Worm (Caenorhabditis elegans): ENCODE data around the gene tbc-2.

tbc-2 gene

ce11 chrII:5804288-5804687, 23.0 kb downstream of the tbc-2 start:
- TF ChIP-seq tbx-11 (GFP tag; IDR thresholded peaks at IDR 0.05) (no peak), hmbx-1 (tag; optimal IDR thresholded peaks at IDR 0.05) (no peak), sea-1 (GFP tag; conservative IDR thresholded peaks at IDR 0.05) (no peak), ama-1 (optimal IDR thresholded peaks at IDR 0.05) (no peak), pes-1 (GFP tag; IDR thresholded peaks at IDR 0.05) (no peak)

- TF ChIP-seq aly-1 (tag; optimal IDR thresholded peaks at IDR 0.05), result no peak
- no peak for TF ChIP-seq F13C5.2 (tag; optimal IDR thresholded peaks at IDR 0.05)
- TF ChIP-seq ama-1 (optimal IDR thresholded peaks at IDR 0.05), result no peak
- TF ChIP-seq tbx-37 (GFP tag; conservative IDR thresholded peaks at IDR 0.05), result no peak
- no peak for TF ChIP-seq flt-1 (GFP tag; IDR thresholded peaks at IDR 0.05)
- no peak for TF ChIP-seq ets-7 (tag; optimal IDR thresholded peaks at IDR 0.05)
- TF ChIP-seq hnd-1 (tag; optimal IDR thresholded peaks at IDR 0.05), result no peak
- TF ChIP-seq tra-4 (tag; optimal IDR thresholded peaks at IDR 0.05), result no peak
- TF ChIP-seq B0310.2 (tag; optimal IDR thresholded peaks at IDR 0.05), result no peak
- TF ChIP-seq pes-1 (GFP tag; IDR thresholded peaks at IDR 0.05), result no peak
- TF ChIP-seq ceh-13 (GFP tag; optimal IDR thresholded peaks at IDR 0.05), result no peak
- no peak for TF ChIP-seq sea-1 (GFP tag; conservative IDR thresholded peaks at IDR 0.05)
- no peak for TF ChIP-seq hmbx-1 (tag; optimal IDR thresholded peaks at IDR 0.05)
- TF ChIP-seq ceh-36 (tag; optimal IDR thresholded peaks at IDR 0.05), result no peak
- TF ChIP-seq hmg-4 (GFP tag; optimal IDR thresholded peaks at IDR 0.05), result no peak
- TF ChIP-seq scrt-1 (GFP tag; IDR thresholded peaks at IDR 0.05), result no peak
- no peak for TF ChIP-seq tbx-11 (GFP tag; IDR thresholded peaks at IDR 0.05)
These were observed 26.2 kb downstream of the tbc-2 start, which contains the start of the genes K05F1.9 and K05F1.1 for ce11 chrII:5801075-5801474. Gene K05F1.9 (minus strand): TSS chrII:5801175. Gene K05F1.1 (plus strand): TSS chrII:5801382.

- TF ChIP-seq tbx-11 (GFP tag; IDR thresholded peaks at IDR 0.05) (no peak), ceh-36 (tag; optimal IDR thresholded peaks at IDR 0.05) (no peak), F13C5.2 (tag; optimal IDR thresholded peaks at IDR 0.05) (no peak), sea-1 (GFP tag; conservative IDR thresholded peaks at IDR 0.05) (no peak), B0310.2 (tag; optimal IDR thresholded peaks at IDR 0.05) (no peak), pes-1 (GFP tag; IDR thresholded peaks at IDR 0.05) (no peak), flt-1 (GFP tag; IDR thresholded peaks at IDR 0.05) (no peak), hnd-1 (tag; optimal IDR thresholded peaks at IDR 0.05) (no peak), tbx-37 (GFP tag; conservative IDR thresholded peaks at IDR 0.05) (no peak), aly-1 (tag; optimal IDR thresholded peaks at IDR 0.05) (no peak), ets-7 (tag; optimal IDR thresholded peaks at IDR 0.05) (no peak), ceh-13 (GFP tag; optimal IDR thresholded peaks at IDR 0.05) (no peak), scrt-1 (GFP tag; IDR thresholded peaks at IDR 0.05) (no peak), tra-4 (tag; optimal IDR thresholded peaks at IDR 0.05) (no peak), hmg-4 (GFP tag; optimal IDR thresholded peaks at IDR 0.05) (no peak), hmbx-1 (tag; optimal IDR thresholded peaks at IDR 0.05) (no peak)
These were observed 27.7 kb downstream of the tbc-2 start, which contains the start of gene K05F1.8 for ce11 chrII:5799553-5799952. Gene K05F1.8 (minus strand): TSS chrII:5799653.

ce11 chrII:5797348-5797977, 29.8 kb downstream of the tbc-2 start, which contains the start of the genes msp-63 and msp-142:
Gene msp-63 (minus strand): TSS chrII:5797448.
Gene msp-142 (plus strand): TSS chrII:5797927.
- no peak for TF ChIP-seq tra-4 (tag; optimal IDR thresholded peaks at IDR 0.05)
- no peak for TF ChIP-seq hmg-4 (GFP tag; optimal IDR thresholded peaks at IDR 0.05)
- no peak for TF ChIP-seq hmbx-1 (tag; optimal IDR thresholded peaks at IDR 0.05)
- TF ChIP-seq ceh-36 (tag; optimal IDR thresholded peaks at IDR 0.05), result no peak
- TF ChIP-seq F13C5.2 (tag; optimal IDR thresholded peaks at IDR 0.05), result no peak
- no peak for TF ChIP-seq scrt-1 (GFP tag; IDR thresholded peaks at IDR 0.05)
- no peak for TF ChIP-seq aly-1 (tag; optimal IDR thresholded peaks at IDR 0.05)
- no peak for TF ChIP-seq tbx-11 (GFP tag; IDR thresholded peaks at IDR 0.05)
- TF ChIP-seq hnd-1 (tag; optimal IDR thresholded peaks at IDR 0.05), result no peak
- no peak for TF ChIP-seq sea-1 (GFP tag; conservative IDR thresholded peaks at IDR 0.05)
- no peak for TF ChIP-seq ceh-13 (GFP tag; optimal IDR thresholded peaks at IDR 0.05)
- no peak for TF ChIP-seq pes-1 (GFP tag; IDR thresholded peaks at IDR 0.05)
- no peak for TF ChIP-seq tbx-37 (GFP tag; conservative IDR thresholded peaks at IDR 0.05)
- TF ChIP-seq ama-1 (optimal IDR thresholded peaks at IDR 0.05), result no peak

- TF ChIP-seq hnd-1 (tag; optimal IDR thresholded peaks at IDR 0.05) (no peak), scrt-1 (GFP tag; IDR thresholded peaks at IDR 0.05) (no peak), hmbx-1 (tag; optimal IDR thresholded peaks at IDR 0.05) (no peak), ets-7 (tag; optimal IDR thresholded peaks at IDR 0.05) (no peak), aly-1 (tag; optimal IDR thresholded peaks at IDR 0.05) (no peak), pes-1 (GFP tag; IDR thresholded peaks at IDR 0.05) (no peak), ama-1 (optimal IDR thresholded peaks at IDR 0.05) (no peak), sea-1 (GFP tag; conservative IDR thresholded peaks at IDR 0.05) (no peak), tra-4 (tag; optimal IDR thresholded peaks at IDR 0.05) (no peak), tbx-11 (GFP tag; IDR thresholded peaks at IDR 0.05) (no peak)
These were observed 33.0 kb downstream of the tbc-2 start, which contains the start of gene acdh-8 for ce11 chrII:5794195-5794594. Gene acdh-8 (plus strand): TSS chrII:5794495.

- no peak for TF ChIP-seq hnd-1 (tag; optimal IDR thresholded peaks at IDR 0.05)
- no peak for TF ChIP-seq ceh-13 (GFP tag; optimal IDR thresholded peaks at IDR 0.05)
- TF ChIP-seq tbx-11 (GFP tag; IDR thresholded peaks at IDR 0.05), result no peak
- TF ChIP-seq pes-1 (GFP tag; IDR thresholded peaks at IDR 0.05), result no peak
- TF ChIP-seq F13C5.2 (tag; optimal IDR thresholded peaks at IDR 0.05), result no peak
- no peak for TF ChIP-seq tbx-37 (GFP tag; conservative IDR thresholded peaks at IDR 0.05)
- TF ChIP-seq ets-7 (tag; optimal IDR thresholded peaks at IDR 0.05), result no peak
- TF ChIP-seq scrt-1 (GFP tag; IDR thresholded peaks at IDR 0.05), result no peak
- no peak for TF ChIP-seq flt-1 (GFP tag; IDR thresholded peaks at IDR 0.05)
These were observed 34.8 kb downstream of the tbc-2 start, which contains the start of gene K05F1.14 for ce11 chrII:5792490-5792889. Gene K05F1.14 (minus strand): TSS chrII:5792590.

- TF ChIP-seq tbx-11 (GFP tag; IDR thresholded peaks at IDR 0.05) (no peak), F13C5.2 (tag; optimal IDR thresholded peaks at IDR 0.05) (no peak), scrt-1 (GFP tag; IDR thresholded peaks at IDR 0.05) (no peak), ama-1 (optimal IDR thresholded peaks at IDR 0.05) (no peak), tbx-37 (GFP tag; conservative IDR thresholded peaks at IDR 0.05) (no peak), tra-4 (tag; optimal IDR thresholded peaks at IDR 0.05) (no peak), ceh-13 (GFP tag; optimal IDR thresholded peaks at IDR 0.05) (no peak), aly-1 (tag; optimal IDR thresholded peaks at IDR 0.05) (no peak), sea-1 (GFP tag; conservative IDR thresholded peaks at IDR 0.05) (no peak), hmg-4 (GFP tag; optimal IDR thresholded peaks at IDR 0.05) (no peak), B0310.2 (tag; optimal IDR thresholded peaks at IDR 0.05) (no peak), ets-7 (tag; optimal IDR thresholded peaks at IDR 0.05) (no peak), hnd-1 (tag; optimal IDR thresholded peaks at IDR 0.05) (no peak), hmbx-1 (tag; optimal IDR thresholded peaks at IDR 0.05) (no peak), flt-1 (GFP tag; IDR thresholded peaks at IDR 0.05) (no peak)
These were observed 36.9 kb downstream of the tbc-2 start, which contains the start of gene lect-2 for ce11 chrII:5790313-5790773. Gene lect-2 (plus strand): TSS chrII:5790723.
